Fruit fly (Drosophila melanogaster): ENCODE results near the gene Prosalpha4.

- TF ChIP-seq fd85E (GFP tag; optimal IDR thresholded peaks at IDR 0.05), result no peak
- no peak for TF ChIP-seq Hr39 (GFP tag; optimal IDR thresholded peaks at IDR 0.05)
- no peak for TF ChIP-seq Sox14 (GFP tag; optimal IDR thresholded peaks at IDR 0.05)
- TF ChIP-seq Gug (GFP tag; IDR thresholded peaks at IDR 0.05), result no peak
- no peak for TF ChIP-seq Smox (GFP tag; optimal IDR thresholded peaks at IDR 0.05)
- TF ChIP-seq CG9139 (GFP tag; optimal IDR thresholded peaks at IDR 0.05), result no peak
- no peak for TF ChIP-seq Eip75B (GFP tag; optimal IDR thresholded peaks at IDR 0.05)
- no peak for TF ChIP-seq Sox102F (GFP tag; optimal IDR thresholded peaks at IDR 0.05)
- TF ChIP-seq CG7368 (GFP tag; optimal IDR thresholded peaks at IDR 0.05), result no peak
- TF ChIP-seq esn (GFP tag; optimal IDR thresholded peaks at IDR 0.05), result no peak
- no peak for TF ChIP-seq CG10631 (GFP tag; optimal IDR thresholded peaks at IDR 0.05)
These were observed 32.1 kb upstream of the Prosalpha4 start for dm6 chrX:16243989-16244388.

Measured in whole organism, prepupa.